Worm (Caenorhabditis elegans) whole organism, young adult: Measurements from ENCODE around the gene T08B1.1.

ENCODE experiments used
- F10E7.11 ChIP-seq: sonication (generic microtip); optimal IDR thresholded peaks from 2 replicates; lab custom pipeline; 2017; ENCODE audit warnings: mild to moderate bottlenecking, missing genetic modification characterization, moderate library complexity, missing compliant biosample characterization
- F22D6.2 ChIP-seq: sonication (generic microtip); optimal IDR thresholded peaks from 2 replicates; lab custom pipeline; 2016; ENCODE audit warnings: mild to moderate bottlenecking, missing genetic modification characterization, missing compliant biosample characterization
- F23B12.7 ChIP-seq: sonication (generic microtip); optimal IDR thresholded peaks from 2 replicates; lab custom pipeline; 2017; ENCODE audit warnings: missing genetic modification characterization, mild to moderate bottlenecking, missing compliant biosample characterization, antibody characterized with exemption, moderate library complexity; ENCODE audit not compliant: insufficient read depth
- F33H1.4 ChIP-seq: fragments of 200-800 bp; sonication (Bioruptor generic); IDR thresholded peaks from 2 replicates; pipeline ENCODE4 v1.3.6; 2022; ENCODE audit warnings: missing genetic modification reagents, missing genetic modification characterization, missing compliant biosample characterization
- F37B4.10 ChIP-seq: fragments of 200-800 bp; sonication (Bioruptor generic); IDR thresholded peaks from 2 replicates; pipeline ENCODE4 v1.3.6; 2022; ENCODE audit warnings: missing genetic modification characterization, missing compliant biosample characterization
- F57A8.1 ChIP-seq: fragments of 200-800 bp; sonication (Bioruptor generic); optimal IDR thresholded peaks from 2 replicates; lab custom pipeline; 2018; ENCODE audit warnings: mild to moderate bottlenecking, missing genetic modification characterization, moderate library complexity, missing compliant biosample characterization
- K11D2.4 ChIP-seq: fragments of 200-800 bp; sonication (Bioruptor generic); IDR thresholded peaks from 2 replicates; pipeline ENCODE4 v1.3.6; 2022; ENCODE audit warnings: missing genetic modification reagents, missing genetic modification characterization, missing compliant biosample characterization
- Y53G8AR.9 ChIP-seq: fragments of 200-800 bp; sonication (Bioruptor generic); conservative IDR thresholded peaks from 2 replicates; pipeline ENCODE4 v1.3.6; 2022; ENCODE audit warnings: missing genetic modification reagents, missing genetic modification characterization, missing compliant biosample characterization
- Y67H2A.10 ChIP-seq: fragments of 200-800 bp; sonication (Bioruptor generic); conservative IDR thresholded peaks from 2 replicates; pipeline ENCODE4 v1.3.6; 2022; ENCODE audit warnings: missing genetic modification reagents, missing genetic modification characterization, missing compliant biosample characterization
- bed-2 ChIP-seq: fragments of 200-800 bp; sonication (Bioruptor generic); IDR thresholded peaks from 2 replicates; pipeline ENCODE4 v1.3.6; 2022; ENCODE audit warnings: missing genetic modification reagents, missing genetic modification characterization, missing compliant biosample characterization
- ccch-3 ChIP-seq: fragments of 200-800 bp; sonication (Bioruptor generic); optimal IDR thresholded peaks from 2 replicates; lab custom pipeline; 2018; ENCODE audit warnings: mild to moderate bottlenecking, missing genetic modification characterization, missing compliant biosample characterization
- ceh-40 ChIP-seq: fragments of 200-800 bp; sonication (Bioruptor generic); IDR thresholded peaks from 2 replicates; pipeline ENCODE4 v1.3.6; 2022; ENCODE audit warnings: missing genetic modification characterization, missing compliant biosample characterization
- ceh-79 ChIP-seq: sonication (generic microtip); optimal IDR thresholded peaks from 2 replicates; lab custom pipeline; 2017; ENCODE audit warnings: mild to moderate bottlenecking, missing genetic modification characterization, missing compliant biosample characterization
- dpl-1 ChIP-seq: fragments of 150-350 bp; optimal IDR thresholded peaks from 2 replicates; lab custom pipeline; 2014; ENCODE audit warnings: missing biosample characterization, missing genetic modification reagents, missing genetic modification characterization
- efl-1 ChIP-seq: fragments of 150-350 bp; optimal IDR thresholded peaks from 2 replicates; lab custom pipeline; 2014; ENCODE audit warnings: missing biosample characterization, missing genetic modification reagents, missing genetic modification characterization
- egl-18 ChIP-seq: fragments of 200-800 bp; sonication (Bioruptor generic); IDR thresholded peaks from 2 replicates; pipeline ENCODE4 v1.3.6; 2022; ENCODE audit warnings: missing genetic modification reagents, missing genetic modification characterization, missing compliant biosample characterization
- egl-44 ChIP-seq: fragments of 200-800 bp; sonication (Bioruptor generic); IDR thresholded peaks from 2 replicates; pipeline ENCODE4 v1.3.6; 2022; ENCODE audit warnings: missing genetic modification reagents, missing genetic modification characterization, missing compliant biosample characterization
- egrh-3 ChIP-seq: fragments of 200-800 bp; sonication (Bioruptor generic); IDR thresholded peaks from 2 replicates; pipeline ENCODE4 v1.3.6; 2022; ENCODE audit warnings: missing genetic modification reagents, missing genetic modification characterization, missing compliant biosample characterization
- hlh-26 ChIP-seq: fragments of 200-800 bp; sonication (Bioruptor generic); conservative IDR thresholded peaks from 2 replicates; pipeline ENCODE4 v1.3.6; 2022; ENCODE audit warnings: missing genetic modification reagents, missing genetic modification characterization, missing compliant biosample characterization
- hrde-1 ChIP-seq: sonication (generic microtip); optimal IDR thresholded peaks from 2 replicates; lab custom pipeline; 2016; ENCODE audit warnings: missing genetic modification characterization, mild to moderate bottlenecking, missing compliant biosample characterization, moderate library complexity, missing genotype, missing genetic modification reagents, borderline replicate concordance
- lin-35 ChIP-seq, 3 experiments: fragments of 150-350 bp in 2 of 3; sonication (generic microtip) in 1 of 3; optimal IDR thresholded peaks; 2 replicates each; lab custom pipeline; 2014 to 2018; ENCODE audit warnings: missing biosample characterization in 3 of 3, missing genetic modification characterization in 3 of 3, missing genetic modification reagents in 3 of 3
- lin-40 ChIP-seq: sonication (generic microtip); optimal IDR thresholded peaks from 2 replicates; lab custom pipeline; 2016; ENCODE audit warnings: missing genetic modification characterization, mild to moderate bottlenecking, missing compliant biosample characterization, missing genotype, missing genetic modification reagents
- lin-54 ChIP-seq: fragments of 200-800 bp; sonication (Bioruptor generic); optimal IDR thresholded peaks from 2 replicates; lab custom pipeline; 2018; ENCODE audit warnings: mild to moderate bottlenecking, missing genetic modification characterization, missing compliant biosample characterization
- lir-1 ChIP-seq: fragments of 200-800 bp; sonication (Bioruptor generic); conservative IDR thresholded peaks from 2 replicates; pipeline ENCODE4 v1.3.6; 2022; ENCODE audit warnings: missing genetic modification reagents, missing genetic modification characterization, missing compliant biosample characterization
- madf-10 ChIP-seq: sonication (generic microtip); optimal IDR thresholded peaks from 2 replicates; lab custom pipeline; 2016; ENCODE audit warnings: mild to moderate bottlenecking, missing genetic modification characterization, missing compliant biosample characterization
- mcd-1 ChIP-seq: fragments of 200-800 bp; sonication (Bioruptor generic); IDR thresholded peaks from 2 replicates; pipeline ENCODE4 v1.3.6; 2022; ENCODE audit warnings: missing genetic modification reagents, missing genetic modification characterization, missing compliant biosample characterization
- mel-28 ChIP-seq: sonication (generic microtip); optimal IDR thresholded peaks from 2 replicates; lab custom pipeline; 2016; ENCODE audit warnings: borderline replicate concordance, mild to moderate bottlenecking, missing genetic modification characterization, missing compliant biosample characterization
- mes-4 ChIP-seq: sonication (generic microtip); optimal IDR thresholded peaks from 2 replicates; lab custom pipeline; 2016; ENCODE audit warnings: missing genotype, missing genetic modification characterization, missing compliant biosample characterization
- nfya-1 ChIP-seq: sonication (generic microtip); optimal IDR thresholded peaks from 2 replicates; lab custom pipeline; 2017; ENCODE audit warnings: antibody characterized with exemption, missing compliant biosample characterization, missing genetic modification characterization, borderline replicate concordance; ENCODE audit not compliant: insufficient read depth
- nfya-2 ChIP-seq: fragments of 200-800 bp; sonication (Bioruptor generic); IDR thresholded peaks from 2 replicates; pipeline ENCODE4 v1.3.6; 2022; ENCODE audit warnings: missing genetic modification reagents, missing genetic modification characterization, missing compliant biosample characterization
- pbrm-1 ChIP-seq: fragments of 200-800 bp; sonication (Bioruptor generic); IDR thresholded peaks from 2 replicates; pipeline ENCODE4 v1.3.6; 2022; ENCODE audit warnings: missing genetic modification reagents, missing genetic modification characterization, missing compliant biosample characterization
- rec-8 ChIP-seq, 2 experiments: sonication (generic microtip); optimal IDR thresholded peaks; 2 replicates each; lab custom pipeline; 2016; ENCODE audit warnings: mild to moderate bottlenecking in 2 of 2, missing genetic modification characterization in 2 of 2, missing genetic modification reagents in 2 of 2, missing genotype in 2 of 2, missing biosample characterization in 1 of 2, missing compliant biosample characterization in 1 of 2, moderate library complexity in 1 of 2
- sdz-38 ChIP-seq: sonication (generic microtip); optimal IDR thresholded peaks from 2 replicates; lab custom pipeline; 2016; ENCODE audit warnings: missing genotype, missing genetic modification characterization, missing compliant biosample characterization
- sea-2 ChIP-seq: fragments of 200-800 bp; sonication (Bioruptor generic); IDR thresholded peaks from 2 replicates; pipeline ENCODE4 v1.3.6; 2022; ENCODE audit warnings: missing genetic modification characterization, missing compliant biosample characterization
- somi-1 ChIP-seq: fragments of 200-800 bp; sonication (Bioruptor generic); optimal IDR thresholded peaks from 2 replicates; lab custom pipeline; 2018; ENCODE audit warnings: mild to moderate bottlenecking, missing genetic modification characterization, missing compliant biosample characterization
- sptf-2 ChIP-seq: fragments of 200-800 bp; sonication (Bioruptor generic); optimal IDR thresholded peaks from 2 replicates; lab custom pipeline; 2018; ENCODE audit warnings: mild to moderate bottlenecking, missing genetic modification characterization, missing compliant biosample characterization
- tbx-9 ChIP-seq: sonication (generic microtip); optimal IDR thresholded peaks from 2 replicates; lab custom pipeline; 2016; ENCODE audit warnings: borderline replicate concordance, missing genetic modification characterization, inconsistent platforms, missing compliant biosample characterization
- tlf-1 ChIP-seq: fragments of 200-800 bp; sonication (Bioruptor generic); optimal IDR thresholded peaks from 2 replicates; lab custom pipeline; 2018; ENCODE audit warnings: mild to moderate bottlenecking, missing genetic modification characterization, missing compliant biosample characterization
- unc-62 ChIP-seq: fragments of 150-350 bp; optimal IDR thresholded peaks from 2 replicates; lab custom pipeline; 2014; ENCODE audit warnings: missing biosample characterization, missing genetic modification reagents, missing genetic modification characterization
- zfh-2 ChIP-seq: fragments of 200-800 bp; sonication (Bioruptor generic); conservative IDR thresholded peaks from 2 replicates; pipeline ENCODE4 v1.3.6; 2022; ENCODE audit warnings: missing genetic modification reagents, missing genetic modification characterization, missing compliant biosample characterization

Gene T08B1.1

DNA sequence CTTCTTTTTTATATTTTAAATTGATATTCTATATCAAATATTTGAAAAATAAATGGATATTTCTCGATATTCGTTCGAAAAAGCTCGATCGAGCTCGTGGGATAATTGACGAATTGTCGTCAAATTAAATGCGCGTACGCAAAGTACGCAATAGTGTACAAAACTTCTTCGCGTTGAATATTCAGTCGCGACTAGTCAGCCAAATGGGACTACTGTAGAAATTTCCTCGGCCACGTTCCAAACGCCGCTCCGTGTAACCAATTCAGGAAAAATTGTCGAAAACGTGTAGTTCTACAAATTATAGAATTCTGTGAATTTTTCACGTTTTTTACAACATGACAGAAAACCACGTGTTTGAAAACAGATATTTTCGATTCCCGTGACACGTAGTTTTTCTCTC lies 21.6 kb upstream of the T08B1.1 start (continued):
- TF ChIP-seq zfh-2 (GFP tag; lab: Robert Waterston, UW) (no peak), egl-18 (GFP tag; lab: Robert Waterston, UW) (no peak), lin-54 (GFP tag; lab: Kevin White, UChicago) (peak; percentile 76), rec-8 (tag; optimal IDR thresholded peaks at IDR 0.05; lab: Kevin White, UChicago) (no peak), bed-2 (0 out of 2 replicates have a peak, but pooled peaks have one; percentile 27), mcd-1 (GFP tag; lab: Robert Waterston, UW) (peak; percentile 86), lir-1 (GFP tag; lab: Robert Waterston, UW) (peak; percentile 57; the same call in 1 of the 2 replicates), ceh-79 (tag; lab: Kevin White, UChicago) (no peak), efl-1 (GFP tag; lab: Kevin White, UChicago) (peak; percentile 58), hlh-26 (no peak), Y67H2A.10 (peak; percentile 81), F57A8.1 (GFP tag; lab: Kevin White, UChicago) (no peak), ccch-3 (GFP tag; lab: Kevin White, UChicago) (no peak), sdz-38 (no peak), tlf-1 (GFP tag; lab: Kevin White, UChicago) (peak; percentile 58), F10E7.11 (tag; lab: Kevin White, UChicago) (no peak), mel-28 (tag; lab: Kevin White, UChicago) (no peak), lin-40 (tag; lab: Kevin White, UChicago) (no peak), pbrm-1 (GFP tag; lab: Robert Waterston, UW) (peak; percentile 82), sea-2 (GFP tag; lab: Robert Waterston, UW) (no peak), Y53G8AR.9 (0 out of 2 replicates have a peak, but pooled peaks have one; percentile 46), sptf-2 (GFP tag; lab: Kevin White, UChicago) (no peak), somi-1 (GFP tag; lab: Kevin White, UChicago) (no peak), lin-35 (GFP tag; optimal IDR thresholded peaks at IDR 0.05; lab: Kevin White, UChicago) (peak in 1 of 3 experiments; percentile 79), dpl-1 (peak; percentile 62), hrde-1 (tag; lab: Kevin White, UChicago) (no peak), ceh-40 (no peak), unc-62 (GFP tag; lab: Kevin White, UChicago) (no peak), F37B4.10 (GFP tag; lab: Robert Waterston, UW) (no peak), egrh-3 (GFP tag; lab: Robert Waterston, UW) (peak; percentile 42; the same call in 1 of the 2 replicates), nfya-2 (no peak), madf-10 (tag; lab: Kevin White, UChicago) (peak; percentile 57), egl-44 (GFP tag; lab: Robert Waterston, UW) (0 out of 2 replicates have a peak, but pooled peaks have one; percentile 41), F33H1.4 (peak; percentile 75), F22D6.2 (tag; lab: Kevin White, UChicago) (no peak), tbx-9 (no peak), nfya-1 (tag; lab: Kevin White, UChicago) (no peak)

- TF ChIP-seq K11D2.4 (GFP tag; lab: Robert Waterston, UW) (no peak), mes-4 (tag; lab: Kevin White, UChicago) (no peak), sea-2 (GFP tag; lab: Robert Waterston, UW) (no peak), F23B12.7 (tag; lab: Kevin White, UChicago) (no peak)
- TF ChIP-seq, all 124 proteins: peak for 0
Observed at ce11 chrV:2004659-2005058, 17.8 kb upstream of the T08B1.1 start, which contains the start of gene cysl-4. cysl-4 (plus strand) TSS chrV:2004959.
